Fruit fly (Drosophila melanogaster) whole organism, embryonic: ENCODE measurements around the gene dsx.

Experiments used
- Adf1 ChIP-seq: fragments of 200-800 bp; sonication (Bioruptor generic); IDR thresholded peaks from 2 replicates; pipeline ENCODE4 v1.3.6; 2022; ENCODE audit warnings: missing biosample characterization, missing genetic modification characterization
- Bgb ChIP-seq: fragments of 200-800 bp; sonication (Bioruptor generic); IDR thresholded peaks from 2 replicates; pipeline ENCODE4 v1.3.6; 2022; ENCODE audit warnings: missing biosample characterization, missing genetic modification characterization; ENCODE audit not compliant: partially characterized antibody
- CG11093 ChIP-seq: fragments of 200-800 bp; sonication (Bioruptor generic); IDR thresholded peaks from 3 replicates; pipeline ENCODE4 v1.3.6; 2022; ENCODE audit warnings: missing biosample characterization, missing genetic modification characterization
- CG11560 ChIP-seq: fragments of 200-800 bp; sonication (Bioruptor generic); IDR thresholded peaks from 3 replicates; pipeline ENCODE4 v1.3.6; 2022; ENCODE audit warnings: missing biosample characterization, missing genetic modification characterization
- CG12942 ChIP-seq: fragments of 200-800 bp; sonication (Bioruptor generic); optimal IDR thresholded peaks from 3 replicates; lab custom pipeline; 2016; ENCODE audit warnings: missing biosample characterization, missing genetic modification characterization
- CG1603 ChIP-seq: fragments of 200-800 bp; sonication (Bioruptor generic); optimal IDR thresholded peaks from 2 replicates; lab custom pipeline; 2019; ENCODE audit warnings: missing biosample characterization, mild to moderate bottlenecking, missing genetic modification characterization, moderate library complexity
- CG16863 ChIP-seq: fragments of 200-800 bp; sonication (Bioruptor generic); optimal IDR thresholded peaks from 3 replicates; lab custom pipeline; 2016; ENCODE audit warnings: missing biosample characterization, missing genetic modification characterization
- CG17612 ChIP-seq: fragments of 200-800 bp; sonication (Bioruptor generic); IDR thresholded peaks from 2 replicates; pipeline ENCODE4 v1.3.6; 2022; ENCODE audit warnings: missing biosample characterization, missing genetic modification characterization
- CG17802 ChIP-seq: fragments of 200-800 bp; sonication (Bioruptor generic); optimal IDR thresholded peaks from 2 replicates; lab custom pipeline; 2018; ENCODE audit warnings: missing biosample characterization, mild to moderate bottlenecking, missing genetic modification characterization, moderate library complexity
- CG1792 ChIP-seq: fragments of 200-800 bp; sonication (Bioruptor generic); optimal IDR thresholded peaks from 2 replicates; lab custom pipeline; 2016; ENCODE audit warnings: missing biosample characterization, missing genetic modification characterization
- CG1832 ChIP-seq: fragments of 200-800 bp; sonication (Bioruptor generic); optimal IDR thresholded peaks from 2 replicates; lab custom pipeline; 2017; ENCODE audit warnings: missing biosample characterization, mild to moderate bottlenecking, missing genetic modification characterization, inconsistent platforms
- CG2120 ChIP-seq: fragments of 200-800 bp; sonication (Bioruptor generic); optimal IDR thresholded peaks from 3 replicates; lab custom pipeline; 2016; ENCODE audit warnings: missing biosample characterization, missing genetic modification characterization
- CG2129 ChIP-seq: fragments of 200-800 bp; sonication (Bioruptor generic); IDR thresholded peaks from 2 replicates; pipeline ENCODE4 v1.3.6; 2022; ENCODE audit warnings: missing biosample characterization, missing genetic modification characterization; ENCODE audit not compliant: partially characterized antibody
- CG6854 ChIP-seq: fragments of 200-800 bp; sonication (Bioruptor generic); optimal IDR thresholded peaks from 3 replicates; lab custom pipeline; 2017; ENCODE audit warnings: missing biosample characterization, mild to moderate bottlenecking, missing genetic modification characterization
- CG7987 ChIP-seq: fragments of 200-800 bp; sonication (Bioruptor generic); optimal IDR thresholded peaks from 2 replicates; lab custom pipeline; 2018; ENCODE audit warnings: missing biosample characterization, mild to moderate bottlenecking, missing genetic modification characterization, moderate library complexity
- Camta ChIP-seq: fragments of 200-800 bp; sonication (Bioruptor generic); optimal IDR thresholded peaks from 2 replicates; lab custom pipeline; 2016; ENCODE audit warnings: missing biosample characterization, missing genetic modification characterization
- D19A ChIP-seq: fragments of 200-800 bp; optimal IDR thresholded peaks from 3 replicates; lab custom pipeline; 2019; ENCODE audit warnings: missing biosample characterization, mild to moderate bottlenecking, missing genetic modification characterization, moderate library complexity
- Doc3 ChIP-seq: fragments of 200-800 bp; sonication (Bioruptor generic); IDR thresholded peaks from 3 replicates; pipeline ENCODE4 v1.3.6; 2022; ENCODE audit warnings: missing biosample characterization, missing genetic modification characterization; ENCODE audit not compliant: partially characterized antibody
- Dp ChIP-seq: fragments of 200-800 bp; sonication (Bioruptor generic); optimal IDR thresholded peaks from 2 replicates; lab custom pipeline; 2018; ENCODE audit warnings: missing biosample characterization, mild to moderate bottlenecking, missing genetic modification characterization, moderate library complexity
- Drgx ChIP-seq: fragments of 200-800 bp; sonication (Bioruptor generic); IDR thresholded peaks from 2 replicates; pipeline ENCODE4 v1.3.6; 2022; ENCODE audit warnings: missing biosample characterization, missing genetic modification characterization
- Fer2 ChIP-seq: fragments of 200-800 bp; sonication (Bioruptor generic); optimal IDR thresholded peaks from 2 replicates; lab custom pipeline; 2018; ENCODE audit warnings: missing biosample characterization, mild to moderate bottlenecking, missing genetic modification characterization, moderate library complexity
- Gug ChIP-seq: fragments of 200-800 bp; sonication (Bioruptor generic); IDR thresholded peaks from 4 replicates; pipeline ENCODE4 v1.3.6; 2022; ENCODE audit warnings: missing biosample characterization, missing genetic modification characterization
- Hr3 ChIP-seq: fragments of 200-800 bp; sonication (Bioruptor generic); optimal IDR thresholded peaks from 3 replicates; lab custom pipeline; 2016; ENCODE audit warnings: missing biosample characterization, missing genetic modification characterization
- Kr ChIP-seq: fragments of 200-800 bp; sonication (Bioruptor generic); optimal IDR thresholded peaks from 2 replicates; lab custom pipeline; 2017; ENCODE audit warnings: missing biosample characterization, mild to moderate bottlenecking, missing genetic modification characterization
- Lhr ChIP-seq: fragments of 200-800 bp; sonication (Bioruptor generic); optimal IDR thresholded peaks from 3 replicates; lab custom pipeline; 2017; ENCODE audit warnings: mild to moderate bottlenecking, missing biosample characterization, missing genetic modification reagents, missing genetic modification characterization
- MBD-R2 ChIP-seq: fragments of 200-800 bp; sonication (Bioruptor generic); IDR thresholded peaks from 2 replicates; pipeline ENCODE4 v1.3.6; 2022; ENCODE audit warnings: missing biosample characterization, missing genetic modification characterization
- Mad ChIP-seq: fragments of 200-800 bp; sonication (Bioruptor generic); optimal IDR thresholded peaks from 2 replicates; lab custom pipeline; 2016; ENCODE audit warnings: missing biosample characterization, missing genetic modification characterization
- Nf-YC ChIP-seq: fragments of 200-800 bp; optimal IDR thresholded peaks from 3 replicates; lab custom pipeline; 2019; ENCODE audit warnings: missing biosample characterization, mild to moderate bottlenecking, missing genetic modification characterization, moderate library complexity
- Opbp ChIP-seq: fragments of 200-800 bp; sonication (Bioruptor generic); IDR thresholded peaks from 3 replicates; pipeline ENCODE4 v1.3.6; 2022; ENCODE audit warnings: missing biosample characterization, missing genetic modification characterization; ENCODE audit not compliant: partially characterized antibody
- Spps ChIP-seq: fragments of 200-800 bp; sonication (Bioruptor generic); optimal IDR thresholded peaks from 2 replicates; lab custom pipeline; 2018; ENCODE audit warnings: missing biosample characterization, mild to moderate bottlenecking, missing genetic modification characterization
- Stat92E ChIP-seq, 3 experiments: fragments of >200 bp in 2 of 3; fragments of 200-800 bp in 1 of 3; sonication (Bioruptor generic) in 1 of 3; optimal IDR thresholded peaks; 2 replicates each; lab custom pipeline; 2017 to 2019; ENCODE audit warnings: missing biosample characterization in 3 of 3, missing genetic modification characterization in 3 of 3, mild to moderate bottlenecking in 1 of 3, moderate library complexity in 1 of 3
- TFAM ChIP-seq: fragments of 200-800 bp; sonication (Bioruptor generic); optimal IDR thresholded peaks from 2 replicates; lab custom pipeline; 2017; ENCODE audit warnings: missing biosample characterization, missing genetic modification characterization, inconsistent platforms
- abd-A ChIP-seq: fragments of 200-800 bp; sonication (Bioruptor generic); optimal IDR thresholded peaks from 3 replicates; lab custom pipeline; 2019; ENCODE audit warnings: missing biosample characterization, mild to moderate bottlenecking, missing genetic modification characterization, moderate library complexity
- aop ChIP-seq: fragments of 200-800 bp; sonication (Bioruptor generic); IDR thresholded peaks from 2 replicates; pipeline ENCODE4 v1.3.6; 2022; ENCODE audit warnings: missing biosample characterization, missing genetic modification characterization
- bcd ChIP-seq: fragments of 200-800 bp; sonication (Bioruptor generic); optimal IDR thresholded peaks from 2 replicates; lab custom pipeline; 2017; ENCODE audit warnings: missing biosample characterization, mild to moderate bottlenecking, missing genetic modification characterization
- chm ChIP-seq: fragments of 200-800 bp; sonication (Bioruptor generic); IDR thresholded peaks from 2 replicates; pipeline ENCODE4 v1.3.6; 2022; ENCODE audit warnings: missing biosample characterization, missing genetic modification characterization
- croc ChIP-seq: fragments of 200-800 bp; sonication (Bioruptor generic); conservative IDR thresholded peaks from 3 replicates; pipeline ENCODE4 v1.3.6; 2022; ENCODE audit warnings: missing biosample characterization, missing genetic modification characterization
- ftz-f1 ChIP-seq: fragments of 200-800 bp; sonication (Bioruptor generic); optimal IDR thresholded peaks from 2 replicates; lab custom pipeline; 2016; ENCODE audit warnings: missing biosample characterization, missing genetic modification characterization
- gsb-n ChIP-seq: fragments of 200-800 bp; sonication (Bioruptor generic); optimal IDR thresholded peaks from 3 replicates; lab custom pipeline; 2018; ENCODE audit warnings: missing biosample characterization, mild to moderate bottlenecking, missing genetic modification characterization
- jigr1 ChIP-seq: fragments of 200-800 bp; sonication (Bioruptor generic); IDR thresholded peaks from 3 replicates; pipeline ENCODE4 v1.3.6; 2022; ENCODE audit warnings: missing biosample characterization, missing genetic modification characterization
- jing ChIP-seq: fragments of 200-800 bp; sonication (Bioruptor generic); optimal IDR thresholded peaks from 2 replicates; lab custom pipeline; 2018; ENCODE audit warnings: missing biosample characterization, mild to moderate bottlenecking, missing genetic modification characterization
- kay ChIP-seq: fragments of 200-800 bp; sonication (Bioruptor generic); optimal IDR thresholded peaks from 2 replicates; lab custom pipeline; 2016; ENCODE audit warnings: missing biosample characterization, missing genetic modification characterization
- oc ChIP-seq: fragments of 200-800 bp; sonication (Bioruptor generic); optimal IDR thresholded peaks from 2 replicates; lab custom pipeline; 2018; ENCODE audit warnings: missing biosample characterization, mild to moderate bottlenecking, missing genetic modification characterization, moderate library complexity
- pnt ChIP-seq: fragments of 200-800 bp; sonication (Bioruptor generic); optimal IDR thresholded peaks from 3 replicates; lab custom pipeline; 2016; ENCODE audit warnings: missing biosample characterization, missing genetic modification characterization
- rib ChIP-seq: fragments of 200-800 bp; sonication (Bioruptor generic); IDR thresholded peaks from 2 replicates; pipeline ENCODE4 v1.3.6; 2022; ENCODE audit warnings: missing biosample characterization, missing genetic modification characterization
- sna ChIP-seq: fragments of 200-800 bp; sonication (Bioruptor generic); IDR thresholded peaks from 2 replicates; pipeline ENCODE4 v1.3.6; 2022; ENCODE audit warnings: missing biosample characterization, missing genetic modification characterization; ENCODE audit not compliant: partially characterized antibody
- sqz ChIP-seq: fragments of 200-800 bp; sonication (Bioruptor generic); optimal IDR thresholded peaks from 3 replicates; lab custom pipeline; 2018; ENCODE audit warnings: missing biosample characterization, mild to moderate bottlenecking, missing genetic modification characterization
- tll ChIP-seq, 2 experiments: fragments of 200-800 bp in 1 of 2; fragments of >200 bp in 1 of 2; sonication (Bioruptor generic) in 1 of 2; optimal IDR thresholded peaks; 2 replicates each; lab custom pipeline; 2017 to 2019; ENCODE audit warnings: missing biosample characterization in 2 of 2, missing genetic modification characterization in 2 of 2, mild to moderate bottlenecking in 1 of 2, moderate library complexity in 1 of 2
- zfh1 ChIP-seq: fragments of 200-800 bp; sonication (Bioruptor generic); IDR thresholded peaks from 3 replicates; pipeline ENCODE4 v1.3.6; 2022; ENCODE audit warnings: missing biosample characterization, missing genetic modification characterization

Gene dsx

DNA sequence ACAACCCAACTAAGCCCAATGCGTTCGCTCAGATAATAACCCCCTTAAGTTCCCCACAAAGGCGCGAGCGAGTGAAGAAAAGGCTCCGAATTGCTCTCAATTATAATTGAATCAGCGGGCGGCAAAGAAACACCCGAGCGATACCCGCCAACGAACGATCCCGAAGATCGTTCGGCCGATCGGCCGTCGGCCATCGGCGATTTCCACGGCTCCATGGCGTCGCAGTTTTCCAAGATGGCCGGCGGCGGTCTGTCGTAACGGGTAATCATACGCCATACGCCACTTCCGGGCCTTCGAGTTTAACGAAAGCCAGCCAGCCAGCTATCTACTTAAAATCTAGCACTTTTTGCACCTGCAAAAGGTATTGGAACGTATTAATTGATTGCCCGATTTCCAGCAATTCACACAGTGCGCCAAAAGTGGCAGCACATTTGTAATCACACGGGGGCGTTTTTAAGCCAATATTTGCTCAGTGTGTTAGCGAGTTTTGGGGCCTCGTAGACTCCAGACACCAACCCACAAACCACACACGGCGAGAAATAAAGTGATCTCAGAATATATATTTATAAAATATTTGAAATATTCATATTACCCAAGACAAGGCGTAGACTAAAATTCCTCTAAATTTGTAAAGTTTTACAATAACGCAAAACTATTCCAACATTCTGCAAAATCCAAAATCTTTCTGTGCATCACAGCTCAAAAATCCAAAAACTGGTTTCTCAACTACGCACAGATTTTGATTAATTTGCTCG, 74.8 kb downstream of the dsx start (continued):
- TF ChIP-seq Spps (tag; lab: Kevin White, UChicago) (no peak), pnt (GFP tag; lab: Kevin White, UChicago) (no peak), TFAM (GFP tag; lab: Kevin White, UChicago) (no peak), abd-A (tag; lab: Kevin White, UChicago) (no peak), CG11560 (tag; lab: Robert Waterston, UW) (peak; percentile 58; the same call in 2 of the 3 replicates), CG16863 (GFP tag; lab: Kevin White, UChicago) (no peak), aop (no peak), zfh1 (GFP tag; lab: Robert Waterston, UW) (no peak), Nf-YC (tag; lab: Kevin White, UChicago) (no peak), Stat92E (GFP tag; optimal IDR thresholded peaks at IDR 0.05; lab: Kevin White, UChicago) (no peak), jigr1 (GFP tag; lab: Robert Waterston, UW) (no peak), CG2120 (GFP tag; lab: Kevin White, UChicago) (peak; percentile 56), kay (GFP tag; lab: Kevin White, UChicago) (no peak), croc (no peak), Dp (GFP tag; lab: Kevin White, UChicago) (no peak), CG2129 (GFP tag; lab: Robert Waterston, UW) (no peak), oc (tag; lab: Kevin White, UChicago) (no peak), MBD-R2 (GFP tag; lab: Robert Waterston, UW) (peak; percentile 50; the same call in 1 of the 2 replicates), rib (peak; percentile 56; the same call in 1 of the 2 replicates), Camta (GFP tag; lab: Kevin White, UChicago) (no peak), Opbp (GFP tag; lab: Robert Waterston, UW) (no peak), CG11093 (GFP tag; lab: Robert Waterston, UW) (no peak), Bgb (GFP tag; lab: Robert Waterston, UW) (no peak), chm (GFP tag; lab: Robert Waterston, UW) (0 out of 2 replicates have a peak, but pooled peaks have one; percentile 31), CG7987 (peak; percentile 49), sqz (GFP tag; lab: Kevin White, UChicago) (no peak), D19A (tag; lab: Kevin White, UChicago) (no peak), CG17802 (no peak), tll (GFP tag; optimal IDR thresholded peaks at IDR 0.05; lab: Kevin White, UChicago) (no peak), Kr (GFP tag; lab: Kevin White, UChicago) (no peak), Fer2 (tag; lab: Kevin White, UChicago) (no peak), CG1603 (tag; lab: Kevin White, UChicago) (peak; percentile 23), gsb-n (tag; lab: Kevin White, UChicago) (no peak), sna (GFP tag; lab: Robert Waterston, UW) (no peak), CG1792 (GFP tag; lab: Kevin White, UChicago) (no peak), CG12942 (GFP tag; lab: Kevin White, UChicago) (no peak), bcd (GFP tag; lab: Kevin White, UChicago) (peak; percentile 45), Hr3 (no peak), CG17612 (GFP tag; lab: Robert Waterston, UW) (no peak), CG1832 (no peak), Mad (GFP tag; lab: Kevin White, UChicago) (no peak), jing (no peak), Lhr (GFP tag; lab: Kevin White, UChicago) (no peak), Gug (no peak; the same call in 3 of the 4 replicates), Doc3 (GFP tag; lab: Robert Waterston, UW) (no peak), Adf1 (GFP tag; lab: Robert Waterston, UW) (no peak; the same call in 1 of the 2 replicates), CG6854 (GFP tag; lab: Kevin White, UChicago) (peak; percentile 55), ftz-f1 (no peak), Drgx (GFP tag; lab: Robert Waterston, UW) (peak; percentile 82)
